Fruit fly (Drosophila melanogaster) S2 (cell line): Measurements from ENCODE around the gene Sr-CIII.

Experiments used
- CG8478 ChIP-seq: fragments of >200 bp; optimal IDR thresholded peaks from 2 replicates; lab custom pipeline; 2018
- CTCF ChIP-seq, 2 experiments: fragments of >200 bp; optimal IDR thresholded peaks; 2 replicates each; lab custom pipeline; 2018

- TF ChIP-seq CG8478 (lab: Kevin White, UChicago) (no peak), CTCF (optimal IDR thresholded peaks at IDR 0.05; lab: Kevin White, UChicago) (no peak)
These were observed 12.9 kb downstream of the Sr-CIII start for dm6 chr2L:4133078-4133477.
